Worm (Caenorhabditis elegans): Measurements from ENCODE around the gene F38A1.13.

Gene F38A1.13

DNA sequence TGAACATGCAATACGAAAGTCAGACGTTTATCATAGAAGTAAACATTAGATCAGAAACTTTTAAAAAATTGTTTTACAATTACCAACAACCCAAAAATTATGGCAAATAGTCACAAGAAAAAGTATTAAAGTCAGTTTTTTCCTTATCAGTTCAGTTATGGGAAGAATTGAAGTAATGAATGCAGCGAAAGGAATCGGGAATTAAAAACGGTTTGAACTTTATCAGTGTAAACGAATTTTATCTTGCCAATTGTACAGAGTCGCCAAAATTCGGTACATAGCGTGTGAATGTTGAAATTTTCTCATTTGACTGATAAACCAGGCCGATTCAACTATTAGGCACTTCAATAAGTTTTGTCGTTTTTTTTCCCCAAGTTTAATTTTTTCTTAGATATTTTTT lies 1.1 kb downstream of the F38A1.13 start:
- TF ChIP-seq pes-1 (GFP tag; IDR thresholded peaks at IDR 0.05) (no peak), ama-1 (optimal IDR thresholded peaks at IDR 0.05) (no peak), tbx-11 (GFP tag; IDR thresholded peaks at IDR 0.05) (no peak), hmg-4 (GFP tag; optimal IDR thresholded peaks at IDR 0.05) (no peak), hnd-1 (tag; optimal IDR thresholded peaks at IDR 0.05) (no peak), tra-4 (tag; optimal IDR thresholded peaks at IDR 0.05) (no peak), sea-1 (GFP tag; conservative IDR thresholded peaks at IDR 0.05) (no peak), aly-1 (tag; optimal IDR thresholded peaks at IDR 0.05) (no peak), tbx-37 (GFP tag; conservative IDR thresholded peaks at IDR 0.05) (no peak), scrt-1 (GFP tag; IDR thresholded peaks at IDR 0.05) (no peak), ets-7 (tag; optimal IDR thresholded peaks at IDR 0.05) (no peak), ceh-13 (GFP tag; optimal IDR thresholded peaks at IDR 0.05) (no peak), flt-1 (GFP tag; IDR thresholded peaks at IDR 0.05) (no peak), hmbx-1 (tag; optimal IDR thresholded peaks at IDR 0.05) (no peak), ceh-36 (tag; optimal IDR thresholded peaks at IDR 0.05) (no peak), F13C5.2 (tag; optimal IDR thresholded peaks at IDR 0.05) (no peak), B0310.2 (tag; optimal IDR thresholded peaks at IDR 0.05) (no peak)

DNA sequence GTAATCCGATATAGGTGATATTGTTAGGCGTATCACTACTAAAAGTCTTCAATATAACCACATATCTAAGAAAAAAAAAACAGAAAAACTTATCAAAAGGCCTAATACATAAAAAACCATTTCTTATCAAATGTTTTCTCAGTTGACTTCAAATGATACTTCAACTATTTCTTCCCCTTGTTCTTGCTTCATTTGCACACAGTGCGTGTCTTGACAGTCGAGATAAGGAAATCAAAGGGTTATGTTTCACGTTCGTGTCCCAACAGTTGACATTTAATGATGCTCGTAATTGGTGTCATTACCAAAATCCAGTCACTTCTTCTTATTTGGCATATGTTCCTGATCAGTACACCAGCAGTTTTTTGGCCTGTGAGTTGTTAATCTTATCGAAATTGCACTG lies 1.7 kb downstream of the F38A1.13 start, which contains the start of gene clec-170:
TSS of gene clec-170 (plus strand) at position 143 of the 400 bp plus-strand sequence.
- TF ChIP-seq flt-1 (GFP tag; IDR thresholded peaks at IDR 0.05) (no peak), tbx-37 (GFP tag; conservative IDR thresholded peaks at IDR 0.05) (no peak), hnd-1 (tag; optimal IDR thresholded peaks at IDR 0.05) (no peak), B0310.2 (tag; optimal IDR thresholded peaks at IDR 0.05) (no peak), ama-1 (optimal IDR thresholded peaks at IDR 0.05) (no peak), F13C5.2 (tag; optimal IDR thresholded peaks at IDR 0.05) (no peak), tbx-11 (GFP tag; IDR thresholded peaks at IDR 0.05) (no peak), ceh-36 (tag; optimal IDR thresholded peaks at IDR 0.05) (no peak), tra-4 (tag; optimal IDR thresholded peaks at IDR 0.05) (no peak), hmg-4 (GFP tag; optimal IDR thresholded peaks at IDR 0.05) (no peak)

DNA sequence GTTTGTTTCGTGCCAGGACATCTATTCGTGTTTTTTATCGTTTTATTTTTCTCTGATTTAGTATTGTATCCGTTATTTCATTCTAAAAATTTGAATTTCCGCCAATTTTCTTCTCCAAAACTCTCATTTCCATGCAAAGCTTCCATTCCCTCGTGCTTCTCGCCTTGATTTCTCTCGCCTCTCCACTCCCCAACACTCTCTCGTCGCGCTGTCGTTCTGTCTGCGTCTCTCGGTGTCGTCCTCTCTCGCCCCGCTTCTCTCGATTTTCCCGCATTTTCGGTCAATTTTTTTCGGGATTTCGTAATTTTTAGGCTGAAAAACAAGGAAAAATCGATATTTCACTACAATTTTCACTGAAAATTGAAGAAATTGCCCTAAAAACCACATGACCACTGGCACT lies 9.6 kb downstream of the F38A1.13 start, which contains the start of gene C09E9.1:
TSS of gene C09E9.1 (plus strand) at position 286 of the 400 bp plus-strand sequence.
- TF ChIP-seq hnd-1 (tag; optimal IDR thresholded peaks at IDR 0.05): no peak
- TF ChIP-seq sea-1 (GFP tag; conservative IDR thresholded peaks at IDR 0.05): no peak
- TF ChIP-seq pes-1 (GFP tag; IDR thresholded peaks at IDR 0.05): no peak
- TF ChIP-seq tbx-11 (GFP tag; IDR thresholded peaks at IDR 0.05): no peak
- TF ChIP-seq ama-1 (optimal IDR thresholded peaks at IDR 0.05): no peak
- no peak for TF ChIP-seq ceh-36 (tag; optimal IDR thresholded peaks at IDR 0.05)
- no peak for TF ChIP-seq flt-1 (GFP tag; IDR thresholded peaks at IDR 0.05)
- TF ChIP-seq ceh-13 (GFP tag; optimal IDR thresholded peaks at IDR 0.05): no peak
- TF ChIP-seq hmbx-1 (tag; optimal IDR thresholded peaks at IDR 0.05): no peak
- no peak for TF ChIP-seq aly-1 (tag; optimal IDR thresholded peaks at IDR 0.05)
- no peak for TF ChIP-seq B0310.2 (tag; optimal IDR thresholded peaks at IDR 0.05)
- no peak for TF ChIP-seq hmg-4 (GFP tag; optimal IDR thresholded peaks at IDR 0.05)

DNA sequence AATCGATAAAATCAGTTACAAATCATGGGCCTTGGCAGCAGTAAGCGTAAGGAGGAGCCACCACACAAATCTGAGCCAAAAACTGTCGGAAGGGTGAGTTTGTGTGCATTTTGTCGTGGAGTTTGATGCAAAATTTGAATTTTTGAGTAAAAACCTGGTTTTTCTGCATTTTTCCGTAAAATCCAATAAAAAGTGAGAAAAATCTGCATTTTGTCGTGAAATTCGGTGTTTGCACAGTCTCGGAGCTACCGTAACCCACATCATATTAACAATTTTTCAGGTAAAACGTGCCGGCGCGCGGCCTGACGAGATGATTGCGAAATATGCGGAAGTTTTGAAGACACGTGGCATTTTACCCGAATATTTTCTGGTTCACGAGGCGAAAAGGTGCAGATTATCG lies 10.9 kb downstream of the F38A1.13 start:
- no peak for TF ChIP-seq ceh-36 (tag; optimal IDR thresholded peaks at IDR 0.05)
- no peak for TF ChIP-seq hnd-1 (tag; optimal IDR thresholded peaks at IDR 0.05)
- TF ChIP-seq F13C5.2 (tag; optimal IDR thresholded peaks at IDR 0.05): no peak
- TF ChIP-seq flt-1 (GFP tag; IDR thresholded peaks at IDR 0.05): no peak
- no peak for TF ChIP-seq tbx-11 (GFP tag; IDR thresholded peaks at IDR 0.05)
- no peak for TF ChIP-seq tra-4 (tag; optimal IDR thresholded peaks at IDR 0.05)
- no peak for TF ChIP-seq ama-1 (optimal IDR thresholded peaks at IDR 0.05)
- no peak for TF ChIP-seq sea-1 (GFP tag; conservative IDR thresholded peaks at IDR 0.05)
- TF ChIP-seq B0310.2 (tag; optimal IDR thresholded peaks at IDR 0.05): no peak
- no peak for TF ChIP-seq scrt-1 (GFP tag; IDR thresholded peaks at IDR 0.05)
- no peak for TF ChIP-seq hmbx-1 (tag; optimal IDR thresholded peaks at IDR 0.05)
- TF ChIP-seq ets-7 (tag; optimal IDR thresholded peaks at IDR 0.05): no peak
- no peak for TF ChIP-seq hmg-4 (GFP tag; optimal IDR thresholded peaks at IDR 0.05)
- no peak for TF ChIP-seq aly-1 (tag; optimal IDR thresholded peaks at IDR 0.05)
- no peak for TF ChIP-seq pes-1 (GFP tag; IDR thresholded peaks at IDR 0.05)
- TF ChIP-seq ceh-13 (GFP tag; optimal IDR thresholded peaks at IDR 0.05): no peak

DNA sequence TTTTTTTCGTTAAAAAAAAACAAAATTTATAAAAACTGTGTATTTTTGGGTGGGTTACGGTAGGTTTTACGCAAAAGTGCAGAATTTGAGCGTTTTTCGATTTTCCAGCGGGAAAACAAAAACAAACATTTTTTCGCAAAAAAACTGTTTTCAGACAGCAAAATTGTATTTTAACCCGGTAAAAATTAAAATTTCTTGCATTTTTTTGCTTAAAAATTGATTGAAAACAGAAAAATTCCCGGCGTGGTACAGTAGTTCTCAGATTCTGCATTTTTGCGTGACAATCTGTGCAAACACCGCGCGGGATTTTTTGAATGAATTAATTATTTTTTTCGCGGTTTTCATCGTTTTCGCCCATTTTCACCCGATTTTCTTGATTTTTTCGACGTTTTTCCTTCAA lies 12.0 kb downstream of the F38A1.13 start:
- no peak for TF ChIP-seq F13C5.2 (tag; optimal IDR thresholded peaks at IDR 0.05)

DNA sequence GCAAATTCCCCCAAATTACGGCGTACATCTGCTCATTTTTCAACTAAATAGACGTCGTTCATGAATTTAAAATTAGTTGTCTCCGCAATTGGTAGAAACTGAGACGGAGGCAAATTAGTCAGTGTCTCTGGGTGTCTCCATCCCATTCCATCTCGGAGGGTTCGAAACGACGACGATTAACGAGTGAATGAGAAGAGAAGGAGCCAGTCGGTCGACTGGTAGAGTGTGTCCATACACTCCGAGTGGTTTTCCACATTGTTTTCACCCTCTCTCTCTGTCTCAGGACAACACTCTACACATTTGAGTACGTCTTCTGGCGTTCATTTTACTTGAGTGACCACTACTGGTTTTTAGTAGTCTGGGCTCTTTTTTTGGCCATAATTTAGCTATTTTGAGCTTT lies 13.9 kb downstream of the F38A1.13 start:
- TF ChIP-seq ceh-36 (tag; optimal IDR thresholded peaks at IDR 0.05) (no peak), hmg-4 (GFP tag; optimal IDR thresholded peaks at IDR 0.05) (peak; percentile 8)

DNA sequence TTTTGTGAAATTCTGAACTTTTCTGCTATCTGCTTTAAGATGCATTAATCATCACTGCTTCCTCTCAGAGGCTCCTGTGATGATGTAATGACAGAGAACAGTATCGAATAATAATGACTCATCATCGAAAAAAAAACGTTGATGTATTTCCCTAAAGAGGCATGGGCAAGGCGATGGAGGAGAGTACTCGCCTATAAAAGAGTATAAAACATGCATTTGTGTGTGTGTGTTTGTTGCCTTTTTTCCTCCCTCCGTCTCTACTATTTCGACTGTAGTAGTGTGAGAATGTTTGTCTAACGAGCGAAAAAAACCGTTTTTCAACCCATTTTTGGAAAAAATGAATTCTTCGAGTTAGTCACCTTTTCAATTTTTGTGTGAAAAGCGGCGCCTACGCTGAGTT lies 19.8 kb downstream of the F38A1.13 start:
- TF ChIP-seq ets-7 (tag; optimal IDR thresholded peaks at IDR 0.05): no peak
- TF ChIP-seq hmg-4 (GFP tag; optimal IDR thresholded peaks at IDR 0.05): no peak
- no peak for TF ChIP-seq scrt-1 (GFP tag; IDR thresholded peaks at IDR 0.05)
- TF ChIP-seq flt-1 (GFP tag; IDR thresholded peaks at IDR 0.05): no peak
- no peak for TF ChIP-seq ceh-13 (GFP tag; optimal IDR thresholded peaks at IDR 0.05)
- TF ChIP-seq ama-1 (optimal IDR thresholded peaks at IDR 0.05): no peak
- no peak for TF ChIP-seq hmbx-1 (tag; optimal IDR thresholded peaks at IDR 0.05)
- TF ChIP-seq pes-1 (GFP tag; IDR thresholded peaks at IDR 0.05): no peak
- no peak for TF ChIP-seq tbx-11 (GFP tag; IDR thresholded peaks at IDR 0.05)
- TF ChIP-seq ceh-36 (tag; optimal IDR thresholded peaks at IDR 0.05): no peak
- TF ChIP-seq tbx-37 (GFP tag; conservative IDR thresholded peaks at IDR 0.05): no peak
- no peak for TF ChIP-seq F13C5.2 (tag; optimal IDR thresholded peaks at IDR 0.05)
- TF ChIP-seq aly-1 (tag; optimal IDR thresholded peaks at IDR 0.05): no peak
- no peak for TF ChIP-seq tra-4 (tag; optimal IDR thresholded peaks at IDR 0.05)
- TF ChIP-seq sea-1 (GFP tag; conservative IDR thresholded peaks at IDR 0.05): no peak
- no peak for TF ChIP-seq hnd-1 (tag; optimal IDR thresholded peaks at IDR 0.05)

DNA sequence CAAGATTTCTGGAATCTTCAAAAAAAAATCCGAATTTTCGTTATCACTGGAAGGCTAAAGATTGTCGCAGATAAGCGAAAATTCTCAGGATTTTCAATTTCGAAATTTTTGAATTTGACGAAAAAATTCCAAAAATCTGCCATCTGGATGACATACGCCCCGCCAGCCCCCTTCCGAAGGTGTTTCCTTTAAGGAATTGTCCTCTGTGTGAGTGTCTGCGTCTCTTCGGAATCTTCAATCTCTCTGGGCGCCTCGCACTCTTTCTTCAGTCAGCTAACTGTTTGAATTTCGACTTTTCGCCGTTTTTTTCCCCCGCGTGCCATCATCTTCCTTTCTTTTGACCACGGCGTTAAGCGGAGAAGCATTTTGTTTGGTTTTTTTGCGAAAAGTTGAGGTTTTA lies 21.5 kb downstream of the F38A1.13 start:
- TF ChIP-seq sea-1 (GFP tag; conservative IDR thresholded peaks at IDR 0.05): no peak
- no peak for TF ChIP-seq tra-4 (tag; optimal IDR thresholded peaks at IDR 0.05)
- no peak for TF ChIP-seq flt-1 (GFP tag; IDR thresholded peaks at IDR 0.05)
- TF ChIP-seq ama-1 (optimal IDR thresholded peaks at IDR 0.05): no peak
- no peak for TF ChIP-seq tbx-11 (GFP tag; IDR thresholded peaks at IDR 0.05)
- no peak for TF ChIP-seq tbx-37 (GFP tag; conservative IDR thresholded peaks at IDR 0.05)
- TF ChIP-seq pes-1 (GFP tag; IDR thresholded peaks at IDR 0.05): no peak
- TF ChIP-seq ets-7 (tag; optimal IDR thresholded peaks at IDR 0.05): no peak
- no peak for TF ChIP-seq B0310.2 (tag; optimal IDR thresholded peaks at IDR 0.05)
- no peak for TF ChIP-seq hnd-1 (tag; optimal IDR thresholded peaks at IDR 0.05)
- TF ChIP-seq aly-1 (tag; optimal IDR thresholded peaks at IDR 0.05): no peak
